Worm (Caenorhabditis elegans): ENCODE results near the gene F53F8.7.

DNA sequence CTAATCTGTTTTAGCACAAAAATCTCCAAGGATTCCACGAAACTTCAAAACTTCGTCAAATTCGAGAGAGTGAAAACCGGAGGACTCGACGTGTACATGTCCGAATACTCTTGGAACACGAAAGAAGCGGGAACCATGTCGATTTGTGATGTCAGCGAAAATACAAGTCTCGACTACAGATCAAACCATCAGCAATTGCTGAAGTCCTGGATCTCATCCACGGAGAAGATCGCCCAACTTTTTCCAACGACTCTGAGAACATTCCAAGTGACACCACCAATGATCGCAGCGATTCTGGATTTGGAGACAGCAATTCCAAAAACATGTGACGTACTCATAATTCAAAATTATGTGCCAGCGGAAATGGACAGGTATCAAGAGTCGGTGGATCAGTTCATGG is 24.3 kb upstream of the F53F8.7 start:
- TF ChIP-seq him-1 (tag; optimal IDR thresholded peaks at IDR 0.05) (no peak), dao-5 (tag; optimal IDR thresholded peaks at IDR 0.05) (no peak)
